Fruit fly (Drosophila melanogaster) whole organism, embryonic: Measurements from ENCODE around the gene CG31832.
A peak's percentile ranks its signal among the peaks of the same experiment; 100 is the strongest.

Experiments
- B-H1 ChIP-seq: fragments of 200-800 bp; sonication (Bioruptor generic); IDR thresholded peaks from 3 replicates; pipeline ENCODE4 v1.3.6; 2022; ENCODE audit warnings: missing biosample characterization, missing genetic modification characterization
- CG10321 ChIP-seq: fragments of 200-800 bp; sonication (Bioruptor generic); IDR thresholded peaks from 2 replicates; pipeline ENCODE4 v1.3.6; 2022; ENCODE audit warnings: missing biosample characterization, missing genetic modification characterization
- CG10979 ChIP-seq: fragments of 200-800 bp; sonication (Bioruptor generic); optimal IDR thresholded peaks from 2 replicates; lab custom pipeline; 2018; ENCODE audit warnings: missing biosample characterization, mild to moderate bottlenecking, missing genetic modification characterization, moderate library complexity
- CG12391 ChIP-seq: fragments of 200-800 bp; sonication (Bioruptor generic); optimal IDR thresholded peaks from 3 replicates; lab custom pipeline; 2018; ENCODE audit warnings: missing biosample characterization, mild to moderate bottlenecking, missing genetic modification characterization, moderate library complexity
- CG14050 ChIP-seq: fragments of 200-800 bp; sonication (Bioruptor generic); IDR thresholded peaks from 3 replicates; pipeline ENCODE4 v1.3.6; 2022; ENCODE audit warnings: missing biosample characterization, missing genetic modification characterization
- CG15479 ChIP-seq: fragments of 200-800 bp; sonication (Bioruptor generic); optimal IDR thresholded peaks from 3 replicates; lab custom pipeline; 2019; ENCODE audit warnings: missing biosample characterization, mild to moderate bottlenecking, missing genetic modification characterization, moderate library complexity
- CG17328 ChIP-seq: fragments of 200-800 bp; sonication (Bioruptor generic); IDR thresholded peaks from 2 replicates; pipeline ENCODE4 v1.3.6; 2022; ENCODE audit warnings: missing biosample characterization, missing genetic modification characterization
- CG1832 ChIP-seq: fragments of 200-800 bp; sonication (Bioruptor generic); optimal IDR thresholded peaks from 2 replicates; lab custom pipeline; 2017; ENCODE audit warnings: missing biosample characterization, mild to moderate bottlenecking, missing genetic modification characterization, inconsistent platforms
- CG18476 ChIP-seq: fragments of 200-800 bp; sonication (Bioruptor generic); optimal IDR thresholded peaks from 2 replicates; lab custom pipeline; 2016; ENCODE audit warnings: missing biosample characterization, mild to moderate bottlenecking, missing genetic modification characterization
- CG3065 ChIP-seq: fragments of 200-800 bp; sonication (Bioruptor generic); optimal IDR thresholded peaks from 2 replicates; lab custom pipeline; 2016; ENCODE audit warnings: missing biosample characterization, missing genetic modification characterization
- CG31388 ChIP-seq: fragments of 200-800 bp; sonication (Bioruptor generic); optimal IDR thresholded peaks from 2 replicates; lab custom pipeline; 2016; ENCODE audit warnings: missing biosample characterization, missing genetic modification characterization
- CG3847 ChIP-seq: fragments of 200-800 bp; sonication (Bioruptor generic); IDR thresholded peaks from 2 replicates; pipeline ENCODE4 v1.3.6; 2022; ENCODE audit warnings: missing biosample characterization, missing genetic modification characterization
- CG4854 ChIP-seq: fragments of 200-800 bp; sonication (Bioruptor generic); optimal IDR thresholded peaks from 2 replicates; lab custom pipeline; 2016; ENCODE audit warnings: missing biosample characterization, missing genetic modification characterization, inconsistent platforms
- CG6765 ChIP-seq: fragments of 200-800 bp; sonication (Bioruptor generic); optimal IDR thresholded peaks from 3 replicates; lab custom pipeline; 2017; ENCODE audit warnings: missing biosample characterization, mild to moderate bottlenecking, missing genetic modification characterization
- CG7271 ChIP-seq: fragments of 200-800 bp; sonication (Bioruptor generic); optimal IDR thresholded peaks from 2 replicates; lab custom pipeline; 2018; ENCODE audit warnings: missing biosample characterization, mild to moderate bottlenecking, missing genetic modification characterization, moderate library complexity
- CG7372 ChIP-seq: fragments of 200-800 bp; sonication (Bioruptor generic); IDR thresholded peaks from 2 replicates; pipeline ENCODE4 v1.3.6; 2022; ENCODE audit warnings: missing biosample characterization, missing genetic modification characterization
- CG7839 ChIP-seq: fragments of 200-800 bp; sonication (Bioruptor generic); optimal IDR thresholded peaks from 3 replicates; lab custom pipeline; 2018; ENCODE audit warnings: missing biosample characterization, mild to moderate bottlenecking, missing genetic modification characterization, moderate library complexity
- CTCF ChIP-seq: fragments of 200-800 bp; sonication (Bioruptor generic); optimal IDR thresholded peaks from 2 replicates; lab custom pipeline; 2017; ENCODE audit warnings: missing biosample characterization, mild to moderate bottlenecking, missing genetic modification characterization, moderate library complexity
- Deaf1 ChIP-seq: fragments of 200-800 bp; optimal IDR thresholded peaks from 3 replicates; lab custom pipeline; 2019; ENCODE audit warnings: missing biosample characterization, mild to moderate bottlenecking, missing genetic modification characterization, moderate library complexity
- ERR ChIP-seq: fragments of 200-800 bp; sonication (Bioruptor generic); optimal IDR thresholded peaks from 2 replicates; lab custom pipeline; 2016; ENCODE audit warnings: missing biosample characterization, missing genetic modification characterization
- Ets65A ChIP-seq: fragments of 200-800 bp; sonication (Bioruptor generic); peaks from one replicate; lab custom pipeline; 2016; ENCODE audit warnings: missing biosample characterization, missing genetic modification characterization
- Fer1 ChIP-seq: fragments of 200-800 bp; sonication (Bioruptor generic); optimal IDR thresholded peaks from 2 replicates; lab custom pipeline; 2017; ENCODE audit warnings: missing biosample characterization, mild to moderate bottlenecking, missing genetic modification characterization
- Hr51 ChIP-seq, 2 experiments: fragments of 200-800 bp; sonication (Bioruptor generic); optimal IDR thresholded peaks; 2 replicates in 1 of 2; 3 replicates in 1 of 2; lab custom pipeline; 2016 to 2018; ENCODE audit warnings: missing biosample characterization in 2 of 2, missing genetic modification characterization in 2 of 2, mild to moderate bottlenecking in 1 of 2, moderate library complexity in 1 of 2
- Mes4 ChIP-seq: fragments of 200-800 bp; sonication (Bioruptor generic); optimal IDR thresholded peaks from 2 replicates; lab custom pipeline; 2016; ENCODE audit warnings: missing biosample characterization, missing genetic modification characterization
- Nf-YB ChIP-seq: fragments of 200-800 bp; sonication (Bioruptor generic); optimal IDR thresholded peaks from 3 replicates; lab custom pipeline; 2019; ENCODE audit warnings: missing biosample characterization, mild to moderate bottlenecking, missing genetic modification characterization, moderate library complexity
- PHDP ChIP-seq: fragments of 200-800 bp; sonication (Bioruptor generic); optimal IDR thresholded peaks from 3 replicates; lab custom pipeline; 2018; ENCODE audit warnings: missing biosample characterization, mild to moderate bottlenecking, missing genetic modification characterization, moderate library complexity
- Ptx1 ChIP-seq: fragments of 200-800 bp; sonication (Bioruptor generic); IDR thresholded peaks from 2 replicates; pipeline ENCODE4 v1.3.6; 2022; ENCODE audit warnings: missing biosample characterization, missing genetic modification characterization
- Sry-β ChIP-seq: fragments of 200-800 bp; sonication (Bioruptor generic); optimal IDR thresholded peaks from 2 replicates; lab custom pipeline; 2018; ENCODE audit warnings: missing biosample characterization, mild to moderate bottlenecking, missing genetic modification characterization, moderate library complexity
- Trl ChIP-seq, 3 experiments: fragments of >200 bp in 2 of 3; fragments of 200-800 bp in 1 of 3; sonication (Bioruptor generic) in 1 of 3; optimal IDR thresholded peaks; 2 replicates in 1 of 3; 3 replicates in 2 of 3; lab custom pipeline; 2016 to 2017; ENCODE audit warnings: missing biosample characterization in 1 of 3, missing genetic modification characterization in 1 of 3
- abd-A ChIP-seq: fragments of 200-800 bp; sonication (Bioruptor generic); optimal IDR thresholded peaks from 3 replicates; lab custom pipeline; 2019; ENCODE audit warnings: missing biosample characterization, mild to moderate bottlenecking, missing genetic modification characterization, moderate library complexity
- amos ChIP-seq: fragments of 200-800 bp; sonication (Bioruptor generic); IDR thresholded peaks from 2 replicates; pipeline ENCODE4 v1.3.6; 2022; ENCODE audit warnings: missing biosample characterization, missing genetic modification characterization; ENCODE audit not compliant: partially characterized antibody
- cad ChIP-seq: fragments of >200 bp; optimal IDR thresholded peaks from 2 replicates; lab custom pipeline; 2017; ENCODE audit warnings: missing biosample characterization, missing genetic modification characterization
- cg ChIP-seq: fragments of 200-800 bp; sonication (Bioruptor generic); optimal IDR thresholded peaks from 3 replicates; lab custom pipeline; 2019; ENCODE audit warnings: missing biosample characterization, mild to moderate bottlenecking, missing genetic modification characterization, moderate library complexity
- chm ChIP-seq: fragments of 200-800 bp; sonication (Bioruptor generic); IDR thresholded peaks from 2 replicates; pipeline ENCODE4 v1.3.6; 2022; ENCODE audit warnings: missing biosample characterization, missing genetic modification characterization
- ci ChIP-seq: fragments of 200-800 bp; sonication (Bioruptor generic); IDR thresholded peaks from 3 replicates; pipeline ENCODE4 v1.3.6; 2022; ENCODE audit warnings: missing biosample characterization, missing genetic modification characterization
- disco-r ChIP-seq: fragments of 200-800 bp; sonication (Bioruptor generic); optimal IDR thresholded peaks from 2 replicates; lab custom pipeline; 2016; ENCODE audit warnings: missing biosample characterization, missing genetic modification characterization
- dmrt99B ChIP-seq: fragments of 200-800 bp; sonication (Bioruptor generic); optimal IDR thresholded peaks from 2 replicates; lab custom pipeline; 2018; ENCODE audit warnings: missing biosample characterization, mild to moderate bottlenecking, missing genetic modification characterization, moderate library complexity
- ewg ChIP-seq: fragments of 200-800 bp; sonication (Bioruptor generic); optimal IDR thresholded peaks from 3 replicates; lab custom pipeline; 2017; ENCODE audit warnings: mild to moderate bottlenecking, missing biosample characterization, missing genetic modification reagents, missing genetic modification characterization
- nom ChIP-seq: fragments of 200-800 bp; sonication (Bioruptor generic); optimal IDR thresholded peaks from 2 replicates; lab custom pipeline; 2017; ENCODE audit warnings: missing biosample characterization, missing genetic modification characterization, mild to moderate bottlenecking, moderate library complexity, missing genetic modification reagents
- pfk ChIP-seq: fragments of 200-800 bp; sonication (Bioruptor generic); optimal IDR thresholded peaks from 2 replicates; lab custom pipeline; 2018; ENCODE audit warnings: missing biosample characterization, mild to moderate bottlenecking, missing genetic modification characterization, moderate library complexity
- phol ChIP-seq: fragments of 200-800 bp; sonication (Bioruptor generic); optimal IDR thresholded peaks from 3 replicates; lab custom pipeline; 2018; ENCODE audit warnings: missing biosample characterization, mild to moderate bottlenecking, missing genetic modification characterization, moderate library complexity
- prd ChIP-seq, 3 experiments: fragments of >200 bp in 2 of 3; fragments of 200-800 bp in 1 of 3; sonication (Bioruptor generic) in 1 of 3; optimal IDR thresholded peaks in 2 of 3; IDR thresholded peaks in 1 of 3; 2 replicates in 2 of 3; 3 replicates in 1 of 3; pipeline versions ENCODE4 v1.3.6 to Lab custom; 2017 to 2022; ENCODE audit warnings: missing biosample characterization in 1 of 3, missing genetic modification characterization in 1 of 3
- scrt ChIP-seq: fragments of 200-800 bp; sonication (Bioruptor generic); optimal IDR thresholded peaks from 2 replicates; lab custom pipeline; 2018; ENCODE audit warnings: missing biosample characterization, mild to moderate bottlenecking, missing genetic modification characterization, moderate library complexity
- sd ChIP-seq: fragments of 200-800 bp; sonication (Bioruptor generic); optimal IDR thresholded peaks from 3 replicates; lab custom pipeline; 2018; ENCODE audit warnings: missing biosample characterization, mild to moderate bottlenecking, missing genetic modification characterization, moderate library complexity
- sens ChIP-seq: fragments of 200-800 bp; sonication (Bioruptor generic); peaks from one replicate; lab custom pipeline; 2016; ENCODE audit warnings: missing biosample characterization, missing genetic modification characterization
- tgo ChIP-seq: fragments of 200-800 bp; sonication (Bioruptor generic); IDR thresholded peaks from 3 replicates; pipeline ENCODE4 v1.3.6; 2022; ENCODE audit warnings: missing biosample characterization, missing genetic modification characterization
- tll ChIP-seq, 2 experiments: fragments of 200-800 bp in 1 of 2; fragments of >200 bp in 1 of 2; sonication (Bioruptor generic) in 1 of 2; optimal IDR thresholded peaks; 2 replicates each; lab custom pipeline; 2017 to 2019; ENCODE audit warnings: missing biosample characterization in 2 of 2, missing genetic modification characterization in 2 of 2, mild to moderate bottlenecking in 1 of 2, moderate library complexity in 1 of 2
- zen ChIP-seq: fragments of 200-800 bp; sonication (Bioruptor generic); optimal IDR thresholded peaks from 3 replicates; lab custom pipeline; 2018; ENCODE audit warnings: missing biosample characterization, mild to moderate bottlenecking, missing genetic modification characterization, moderate library complexity

Gene CG31832

DNA sequence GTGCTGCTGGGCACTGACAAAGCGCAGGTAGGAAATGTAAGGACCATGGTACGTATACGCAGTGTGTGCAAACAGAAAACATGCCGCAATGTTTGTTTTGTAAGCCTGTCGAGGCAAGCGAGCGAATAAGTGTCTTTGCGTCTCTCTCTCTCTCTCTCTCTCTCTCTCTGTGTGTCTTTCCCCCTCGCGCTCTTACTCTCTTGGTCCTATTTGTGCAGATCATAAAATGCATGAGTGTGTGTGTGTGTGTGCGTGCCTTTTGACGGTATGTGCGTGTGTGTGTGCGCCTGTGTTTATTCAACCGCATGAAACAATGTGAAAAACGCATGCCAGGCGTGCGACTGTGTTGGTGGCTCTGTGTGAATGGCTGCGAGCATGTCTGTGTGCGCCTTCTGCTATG is 18.0 kb downstream of the CG31832 start:
- TF ChIP-seq Ets65A (GFP tag; lab: Kevin White, UChicago) (peak; percentile 22), CG31388 (GFP tag; lab: Kevin White, UChicago) (no peak), CG3847 (GFP tag; lab: Robert Waterston, UW) (no peak), phol (peak; percentile 7), prd (optimal IDR thresholded peaks at IDR 0.05; lab: Kevin White, UChicago) (no peak), prd (GFP tag; IDR thresholded peaks at IDR 0.05; lab: Robert Waterston, UW) (0 out of 3 replicates have a peak, but pooled peaks have one; percentile 23), cad (GFP tag; lab: Kevin White, UChicago) (peak; percentile 80), B-H1 (GFP tag; lab: Robert Waterston, UW) (no peak), scrt (GFP tag; lab: Kevin White, UChicago) (peak; percentile 0), tll (GFP tag; optimal IDR thresholded peaks at IDR 0.05; lab: Kevin White, UChicago) (peak in 1 of 2 experiments; percentile 83), abd-A (tag; lab: Kevin White, UChicago) (peak; percentile 34), zen (tag; lab: Kevin White, UChicago) (peak; percentile 78), CG6765 (GFP tag; lab: Kevin White, UChicago) (no peak), CG1832 (peak; percentile 10), CG15479 (GFP tag; lab: Kevin White, UChicago) (peak; percentile 55), Nf-YB (GFP tag; lab: Kevin White, UChicago) (no peak), CG10321 (GFP tag; lab: Robert Waterston, UW) (0 out of 2 replicates have a peak, but pooled peaks have one; percentile 28), PHDP (no peak), chm (no peak), CG7271 (tag; lab: Kevin White, UChicago) (no peak), ERR (GFP tag; lab: Kevin White, UChicago) (no peak), Ptx1 (GFP tag; lab: Robert Waterston, UW) (no peak), cg (peak; percentile 47), CG17328 (GFP tag; lab: Robert Waterston, UW) (0 out of 2 replicates have a peak, but pooled peaks have one; percentile 10), sd (tag; lab: Kevin White, UChicago) (peak; percentile 4), CG4854 (no peak), CG7372 (0 out of 2 replicates have a peak, but pooled peaks have one; percentile 14), Sry-β (GFP tag; lab: Kevin White, UChicago) (no peak), CTCF (GFP tag; lab: Kevin White, UChicago) (no peak), ci (GFP tag; lab: Robert Waterston, UW) (0 out of 3 replicates have a peak, but pooled peaks have one; percentile 23), Trl (optimal IDR thresholded peaks at IDR 0.05; lab: Kevin White, UChicago) (peak; percentile 44 to 67), Trl (GFP tag; optimal IDR thresholded peaks at IDR 0.05; lab: Kevin White, UChicago) (no peak), Mes4 (GFP tag; lab: Kevin White, UChicago) (no peak), CG12391 (no peak), CG10979 (tag; lab: Kevin White, UChicago) (peak; percentile 12), CG3065 (GFP tag; lab: Kevin White, UChicago) (no peak)
- TF ChIP-seq, all 482 proteins: peak for 18

DNA sequence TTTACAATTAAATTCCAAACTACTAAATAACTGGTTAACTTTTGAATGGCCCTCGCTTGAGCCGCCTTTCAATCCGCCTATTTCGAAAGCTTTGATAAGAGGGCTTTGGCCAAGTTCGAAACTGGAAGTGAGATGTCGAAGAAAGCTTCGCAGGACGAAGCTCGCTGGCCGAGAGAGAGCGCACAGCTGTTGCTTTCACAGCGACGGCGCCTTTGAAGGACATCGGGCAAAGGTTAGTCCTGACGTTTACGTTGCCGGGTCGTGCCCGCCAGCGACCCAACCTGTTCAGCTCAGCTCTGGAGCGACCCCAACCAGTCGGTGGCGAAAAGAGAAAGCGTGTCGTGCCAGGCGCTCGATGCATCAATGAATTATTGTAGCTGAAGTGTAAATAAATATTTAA is 19.8 kb downstream of the CG31832 start:
- TF ChIP-seq zen (tag; lab: Kevin White, UChicago): no peak
- no peak for TF ChIP-seq CG7839 (tag; lab: Kevin White, UChicago)
- TF ChIP-seq Deaf1 (tag; lab: Kevin White, UChicago): peak; percentile 58
- no peak for TF ChIP-seq pfk (GFP tag; lab: Kevin White, UChicago)
- no peak for TF ChIP-seq PHDP
- no peak for TF ChIP-seq tgo
- TF ChIP-seq ewg (GFP tag; lab: Kevin White, UChicago): peak; percentile 14
- no peak for TF ChIP-seq sens
- peak; percentile 2 for TF ChIP-seq CG18476 (GFP tag; lab: Kevin White, UChicago)
- TF ChIP-seq Fer1 (GFP tag; lab: Kevin White, UChicago): peak; percentile 4
- TF ChIP-seq ci (GFP tag; lab: Robert Waterston, UW): 0 out of 3 replicates have a peak, but pooled peaks have one; percentile 25
- TF ChIP-seq nom (GFP tag; lab: Kevin White, UChicago): no peak
- peak in 1 of 2 experiments; percentile 39 for TF ChIP-seq Hr51 (GFP tag; optimal IDR thresholded peaks at IDR 0.05; lab: Kevin White, UChicago)
- TF ChIP-seq disco-r: no peak
- no peak for TF ChIP-seq dmrt99B (tag; lab: Kevin White, UChicago)
- TF ChIP-seq abd-A (tag; lab: Kevin White, UChicago): peak; percentile 67
- TF ChIP-seq CG14050 (GFP tag; lab: Robert Waterston, UW): no peak
- TF ChIP-seq scrt (GFP tag; lab: Kevin White, UChicago): peak; percentile 93
- TF ChIP-seq amos (GFP tag; lab: Robert Waterston, UW): peak; percentile 22; the same call in 1 of the 2 replicates
